Worm (Caenorhabditis elegans): ENCODE data around the gene Y24F12A.1.
A peak's percentile ranks its signal among the peaks of the same experiment; 100 is the strongest.

Gene Y24F12A.1

DNA sequence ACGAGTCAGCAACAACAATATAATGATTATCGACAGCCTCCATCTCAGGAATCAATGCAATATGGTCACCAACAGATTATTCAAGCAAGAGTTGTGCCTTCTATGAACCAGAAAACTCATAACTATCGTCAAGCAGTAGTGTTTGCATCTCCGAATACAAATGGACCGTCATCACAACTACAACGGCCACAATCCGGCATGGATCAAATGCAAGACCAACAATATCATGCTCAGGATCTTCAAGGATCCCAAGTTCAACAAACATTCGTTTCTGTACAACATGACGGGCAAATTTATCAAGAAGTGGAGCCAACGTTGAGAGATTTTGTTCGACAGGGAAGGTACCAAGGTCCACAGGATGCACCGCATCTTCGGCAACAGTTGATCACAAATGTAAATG is 8.0 kb upstream of the Y24F12A.1 start:
- TF ChIP-seq egl-5 (tag; optimal IDR thresholded peaks at IDR 0.05) (no peak), fkh-10 (GFP tag; optimal IDR thresholded peaks at IDR 0.05) (no peak), lsy-12 (tag; optimal IDR thresholded peaks at IDR 0.05) (no peak), nhr-12 (tag; optimal IDR thresholded peaks at IDR 0.05) (no peak), aly-2 (tag; optimal IDR thresholded peaks at IDR 0.05) (no peak), fkh-2 (tag; optimal IDR thresholded peaks at IDR 0.05) (no peak), nfya-1 (tag; optimal IDR thresholded peaks at IDR 0.05; ENCODE audit: insufficient read depth) (no peak), ceh-16 (tag; optimal IDR thresholded peaks at IDR 0.05) (no peak), nhr-25 (tag; optimal IDR thresholded peaks at IDR 0.05) (no peak), nhr-28 (tag; optimal IDR thresholded peaks at IDR 0.05) (no peak), lin-39 (tag; optimal IDR thresholded peaks at IDR 0.05) (no peak)

DNA sequence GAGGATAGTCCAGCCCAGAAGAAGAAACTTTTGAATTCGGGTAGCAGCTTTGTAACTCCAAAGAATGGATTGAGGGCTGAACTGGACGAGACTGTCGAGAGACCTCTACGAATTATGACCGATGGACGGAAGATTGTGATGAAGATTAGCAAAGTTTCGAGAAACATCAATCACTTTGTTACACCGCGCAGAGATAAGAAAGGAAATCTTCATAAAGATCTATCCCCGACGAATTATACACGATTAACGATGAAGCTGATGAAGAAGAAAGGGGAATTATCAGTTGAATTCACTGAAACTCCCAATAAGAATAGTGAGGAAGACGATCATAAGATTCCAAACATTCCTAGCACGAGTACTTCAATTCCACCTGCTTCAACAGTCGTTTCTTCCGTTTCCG is 5.3 kb upstream of the Y24F12A.1 start:
- TF ChIP-seq eor-1 (tag; optimal IDR thresholded peaks at IDR 0.05): no peak
- no peak for TF ChIP-seq nhr-237 (tag; optimal IDR thresholded peaks at IDR 0.05)
- TF ChIP-seq hmg-11 (tag; optimal IDR thresholded peaks at IDR 0.05): no peak
- no peak for TF ChIP-seq ceh-9 (tag; optimal IDR thresholded peaks at IDR 0.05)
- peak; percentile 89 for TF ChIP-seq elt-1 (tag; optimal IDR thresholded peaks at IDR 0.05)
- TF ChIP-seq ZK546.5 (tag; optimal IDR thresholded peaks at IDR 0.05): no peak
- TF ChIP-seq unc-39 (tag; optimal IDR thresholded peaks at IDR 0.05): no peak

DNA sequence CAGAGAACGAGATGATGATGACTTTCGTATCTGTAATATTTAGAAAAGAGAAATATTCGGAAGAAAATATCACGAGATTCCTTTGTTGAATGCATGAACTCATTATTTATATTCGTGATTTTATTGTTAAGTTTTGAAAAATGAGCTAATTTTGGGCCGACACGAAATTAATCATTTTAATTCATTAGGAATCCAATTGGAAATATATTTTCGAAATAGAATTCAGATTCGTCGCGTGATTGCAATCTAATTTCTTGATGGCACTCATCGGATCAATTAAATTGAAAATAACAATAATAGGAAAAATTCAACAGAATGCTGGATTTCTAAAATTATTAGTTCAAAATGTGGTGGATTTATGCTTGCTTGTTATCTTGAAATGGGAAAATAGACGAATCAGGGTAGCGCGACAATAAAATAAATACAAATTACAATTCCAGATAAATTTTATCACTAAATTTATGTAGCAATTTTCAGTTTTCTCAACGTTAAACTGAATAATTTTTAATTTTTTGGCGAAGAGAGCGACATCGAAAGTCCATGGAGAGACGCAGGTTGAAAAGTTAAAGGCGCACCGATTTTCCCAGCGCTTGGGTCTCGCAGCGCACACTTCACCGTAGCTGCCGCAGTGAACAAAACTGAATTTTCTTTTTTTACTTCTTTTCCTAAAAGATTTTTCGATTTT is 3.2 kb upstream of the Y24F12A.1 start:
- TF ChIP-seq R02D3.7 (tag; optimal IDR thresholded peaks at IDR 0.05) (peak; percentile 28), ZK546.5 (tag; optimal IDR thresholded peaks at IDR 0.05) (no peak), nhr-43 (tag; optimal IDR thresholded peaks at IDR 0.05; ENCODE audit: poor library complexity, severe bottlenecking) (peak; percentile 67), pqm-1 (tag; optimal IDR thresholded peaks at IDR 0.05) (peak; percentile 43), ceh-16 (tag; optimal IDR thresholded peaks at IDR 0.05) (no peak), nhr-67 (tag; optimal IDR thresholded peaks at IDR 0.05) (no peak), skn-1 (tag; optimal IDR thresholded peaks at IDR 0.05) (no peak), ceh-82 (tag; optimal IDR thresholded peaks at IDR 0.05) (no peak), lin-15B (tag; optimal IDR thresholded peaks at IDR 0.05) (peak; percentile 75), daf-12 (tag; optimal IDR thresholded peaks at IDR 0.05) (no peak), aly-2 (tag; optimal IDR thresholded peaks at IDR 0.05) (peak; percentile 81), nhr-76 (tag; optimal IDR thresholded peaks at IDR 0.05) (no peak), sea-2 (GFP tag; optimal IDR thresholded peaks at IDR 0.05) (no peak), elt-1 (tag; optimal IDR thresholded peaks at IDR 0.05) (no peak), unc-39 (tag; optimal IDR thresholded peaks at IDR 0.05) (no peak), ztf-11 (tag; optimal IDR thresholded peaks at IDR 0.05) (no peak), fos-1 (tag; optimal IDR thresholded peaks at IDR 0.05) (no peak), fkh-10 (GFP tag; optimal IDR thresholded peaks at IDR 0.05) (no peak), lsy-12 (tag; optimal IDR thresholded peaks at IDR 0.05) (peak; percentile 70), nhr-11 (tag; optimal IDR thresholded peaks at IDR 0.05) (no peak), ceh-9 (tag; optimal IDR thresholded peaks at IDR 0.05) (no peak), jun-1 (tag; optimal IDR thresholded peaks at IDR 0.05) (no peak), elt-3 (tag; optimal IDR thresholded peaks at IDR 0.05) (no peak), nhr-12 (tag; optimal IDR thresholded peaks at IDR 0.05) (no peak), nhr-237 (tag; optimal IDR thresholded peaks at IDR 0.05) (no peak), elt-2 (tag; optimal IDR thresholded peaks at IDR 0.05) (peak; percentile 26), ama-1 (optimal IDR thresholded peaks at IDR 0.05) (peak; percentile 57), egl-5 (tag; optimal IDR thresholded peaks at IDR 0.05) (no peak), eor-1 (tag; optimal IDR thresholded peaks at IDR 0.05) (no peak), nfya-1 (tag; optimal IDR thresholded peaks at IDR 0.05; ENCODE audit: insufficient read depth) (peak; percentile 89), nhr-77 (tag; optimal IDR thresholded peaks at IDR 0.05) (peak; percentile 12), nhr-23 (tag; optimal IDR thresholded peaks at IDR 0.05) (peak; percentile 74), ztf-4 (tag; optimal IDR thresholded peaks at IDR 0.05) (peak; percentile 14), hmg-11 (tag; optimal IDR thresholded peaks at IDR 0.05) (peak; percentile 90), zag-1 (tag; optimal IDR thresholded peaks at IDR 0.05) (no peak), lin-39 (tag; optimal IDR thresholded peaks at IDR 0.05) (peak; percentile 74), nhr-28 (tag; optimal IDR thresholded peaks at IDR 0.05) (no peak), tbx-2 (tag; optimal IDR thresholded peaks at IDR 0.05) (no peak), mdl-1 (tag; optimal IDR thresholded peaks at IDR 0.05) (no peak), fkh-2 (tag; optimal IDR thresholded peaks at IDR 0.05) (no peak), mml-1 (tag; optimal IDR thresholded peaks at IDR 0.05) (no peak), unc-62 (GFP tag; optimal IDR thresholded peaks at IDR 0.05) (no peak), ceh-28 (tag; optimal IDR thresholded peaks at IDR 0.05) (no peak), pha-4 (tag; optimal IDR thresholded peaks at IDR 0.05) (peak; percentile 77), snpc-4 (tag; optimal IDR thresholded peaks at IDR 0.05) (peak; percentile 56), egl-27 (tag; optimal IDR thresholded peaks at IDR 0.05) (no peak), nhr-25 (tag; optimal IDR thresholded peaks at IDR 0.05) (peak; percentile 35)
